3 fruit fly cellular contexts compared by ENCODE assay signal in the genomic region with DNA sequence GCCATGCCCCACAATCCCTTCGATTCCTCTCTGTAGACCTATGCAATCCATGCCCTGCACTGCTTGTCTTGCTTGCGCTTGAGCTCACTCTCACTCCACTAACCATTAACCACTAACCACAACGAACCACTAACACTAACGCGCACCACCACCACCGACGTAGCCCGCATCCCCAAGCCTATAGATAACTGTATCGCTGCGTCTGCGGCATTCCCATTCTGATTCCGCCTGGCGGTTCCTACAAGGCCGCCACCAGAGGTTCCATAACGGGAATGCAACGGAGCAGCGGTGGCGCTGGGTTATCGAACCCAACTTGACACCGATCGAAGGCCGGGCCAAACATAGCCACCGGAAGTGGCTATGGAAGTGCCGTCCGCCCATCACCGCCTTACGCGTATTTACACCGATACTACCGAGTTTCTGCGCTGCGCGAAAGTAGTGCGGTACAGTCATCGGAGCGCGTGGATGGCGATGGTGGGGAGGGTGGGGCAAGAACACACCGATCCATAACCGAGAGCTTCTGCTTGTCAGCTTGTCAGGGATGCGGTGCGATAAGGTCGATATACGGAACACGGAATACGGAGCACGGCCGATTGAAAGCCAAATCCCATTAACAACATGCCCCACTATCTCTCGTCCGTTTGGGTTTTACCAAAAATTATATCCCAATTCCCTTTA.
TF ChIP-seq lines count a peak whose summit lies in the region.

No protein-coding gene starts in this region.

- TF ChIP-seq CTCF in whole organism, embryonic (GFP tag; optimal IDR thresholded peaks at IDR 0.05; lab: Kevin White, UChicago) = no peak

TF ChIP-seq in whole organism, adult, 20 proteins besides CTCF, POLR2A, EP300 and RAD21:
- TF ChIP-seq cnc (optimal IDR thresholded peaks at IDR 0.05; lab: Kevin White, UChicago) (no peak), Mnt (GFP tag; optimal IDR thresholded peaks at IDR 0.05; lab: Kevin White, UChicago) (peak; percentile 18), CG5204 (GFP tag; optimal IDR thresholded peaks at IDR 0.05; lab: Kevin White, UChicago) (no peak)

TF ChIP-seq in whole organism, embryonic, 481 proteins besides CTCF, POLR2A, EP300 and RAD21 (continues in another document):
- no peak for TF ChIP-seq Abd-B (GFP tag; optimal IDR thresholded peaks at IDR 0.05; lab: Kevin White, UChicago)
- TF ChIP-seq org-1 (GFP tag; optimal IDR thresholded peaks at IDR 0.05; lab: Kevin White, UChicago) = no peak
- TF ChIP-seq HmgD (GFP tag; optimal IDR thresholded peaks at IDR 0.05; lab: Kevin White, UChicago) = no peak
- no peak for TF ChIP-seq CG7786 (GFP tag; optimal IDR thresholded peaks at IDR 0.05; lab: Kevin White, UChicago)
- TF ChIP-seq Bdp1 (GFP tag; optimal IDR thresholded peaks at IDR 0.05; lab: Kevin White, UChicago) = no peak
- TF ChIP-seq ac (GFP tag; optimal IDR thresholded peaks at IDR 0.05; lab: Kevin White, UChicago) = no peak
- no peak for TF ChIP-seq CG15601 (tag; optimal IDR thresholded peaks at IDR 0.05; lab: Kevin White, UChicago)
- TF ChIP-seq sug (tag; optimal IDR thresholded peaks at IDR 0.05; lab: Kevin White, UChicago) = no peak
- no peak for TF ChIP-seq pan (optimal IDR thresholded peaks at IDR 0.05; lab: Kevin White, UChicago)
- TF ChIP-seq pan (GFP tag; optimal IDR thresholded peaks at IDR 0.05 in 1 of 2, IDR thresholded peaks at IDR 0.05 in 1 of 2) = no peak
- TF ChIP-seq Ets65A (GFP tag; lab: Kevin White, UChicago) = peak; percentile 59
- no peak for TF ChIP-seq CG12104 (GFP tag; optimal IDR thresholded peaks at IDR 0.05; lab: Kevin White, UChicago)
- TF ChIP-seq Sry-δ (GFP tag; optimal IDR thresholded peaks at IDR 0.05; lab: Kevin White, UChicago) = no peak
- no peak for TF ChIP-seq maf-S (GFP tag; optimal IDR thresholded peaks at IDR 0.05; lab: Kevin White, UChicago)
- TF ChIP-seq Lim3 (GFP tag; IDR thresholded peaks at IDR 0.05; lab: Robert Waterston, UW) = no peak
- TF ChIP-seq gcm2 (GFP tag; optimal IDR thresholded peaks at IDR 0.05; lab: Kevin White, UChicago) = no peak
- TF ChIP-seq sima (GFP tag; optimal IDR thresholded peaks at IDR 0.05; lab: Kevin White, UChicago) = no peak
- TF ChIP-seq ems (GFP tag; optimal IDR thresholded peaks at IDR 0.05; lab: Kevin White, UChicago) = no peak
- TF ChIP-seq CG8281 (tag; optimal IDR thresholded peaks at IDR 0.05; lab: Kevin White, UChicago) = no peak
- peak; percentile 12 for TF ChIP-seq cg (GFP tag; optimal IDR thresholded peaks at IDR 0.05; lab: Kevin White, UChicago)
- no peak for TF ChIP-seq CG6175 (GFP tag; IDR thresholded peaks at IDR 0.05; lab: Robert Waterston, UW)
- TF ChIP-seq crc (GFP tag; optimal IDR thresholded peaks at IDR 0.05; lab: Kevin White, UChicago) = no peak
- peak; percentile 91 for TF ChIP-seq lab (GFP tag; optimal IDR thresholded peaks at IDR 0.05; lab: Kevin White, UChicago)
- no peak for TF ChIP-seq CG8478 (optimal IDR thresholded peaks at IDR 0.05; lab: Kevin White, UChicago)
- TF ChIP-seq CG1832 (GFP tag; optimal IDR thresholded peaks at IDR 0.05; lab: Kevin White, UChicago) = peak; percentile 6
- no peak for TF ChIP-seq CG2116 (GFP tag; optimal IDR thresholded peaks at IDR 0.05; lab: Kevin White, UChicago)
- no peak for TF ChIP-seq Ada2b (GFP tag; IDR thresholded peaks at IDR 0.05; lab: Robert Waterston, UW)
- TF ChIP-seq sob (GFP tag; IDR thresholded peaks at IDR 0.05; lab: Robert Waterston, UW) = no peak
- TF ChIP-seq trem (tag; optimal IDR thresholded peaks at IDR 0.05; lab: Kevin White, UChicago) = no peak
- no peak for TF ChIP-seq gem (tag; optimal IDR thresholded peaks at IDR 0.05; lab: Kevin White, UChicago)
- TF ChIP-seq ind (GFP tag; optimal IDR thresholded peaks at IDR 0.05; lab: Kevin White, UChicago) = no peak
- TF ChIP-seq CG18011 (GFP tag; optimal IDR thresholded peaks at IDR 0.05; lab: Kevin White, UChicago) = peak; percentile 94
- no peak for TF ChIP-seq CG9932 (GFP tag; IDR thresholded peaks at IDR 0.05; lab: Robert Waterston, UW)
- TF ChIP-seq Dip2 (GFP tag; IDR thresholded peaks at IDR 0.05; lab: Robert Waterston, UW) = no peak
- no peak for TF ChIP-seq C15 (GFP tag; IDR thresholded peaks at IDR 0.05; lab: Robert Waterston, UW)
- no peak for TF ChIP-seq CG2889 (GFP tag; IDR thresholded peaks at IDR 0.05; lab: Robert Waterston, UW)
- TF ChIP-seq zen2 (GFP tag; IDR thresholded peaks at IDR 0.05; lab: Robert Waterston, UW; ENCODE audit: partially characterized antibody) = no peak
- no peak for TF ChIP-seq CG31441 (GFP tag; IDR thresholded peaks at IDR 0.05; lab: Robert Waterston, UW)
- TF ChIP-seq Sry-β (GFP tag; optimal IDR thresholded peaks at IDR 0.05; lab: Kevin White, UChicago) = no peak
- TF ChIP-seq crol (GFP tag; IDR thresholded peaks at IDR 0.05; lab: Robert Waterston, UW) = peak; percentile 61
- no peak for TF ChIP-seq CG2120 (GFP tag; optimal IDR thresholded peaks at IDR 0.05; lab: Kevin White, UChicago)
- TF ChIP-seq z (GFP tag; IDR thresholded peaks at IDR 0.05; lab: Robert Waterston, UW) = no peak
- TF ChIP-seq gce (GFP tag; IDR thresholded peaks at IDR 0.05; lab: Robert Waterston, UW) = no peak

TF ChIP-seq in whole organism, pupa, 21 proteins besides CTCF, POLR2A, EP300 and RAD21:
- TF ChIP-seq CG9948 (tag; optimal IDR thresholded peaks at IDR 0.05; lab: Kevin White, UChicago) = no peak
- no peak for TF ChIP-seq D1 (tag; optimal IDR thresholded peaks at IDR 0.05; lab: Kevin White, UChicago)
- TF ChIP-seq EcR (GFP tag; optimal IDR thresholded peaks at IDR 0.05; lab: Kevin White, UChicago) = peak; percentile 61
- no peak for TF ChIP-seq CG32121 (GFP tag; IDR thresholded peaks at IDR 0.05; lab: Robert Waterston, UW)
- peak; percentile 50 for TF ChIP-seq CG13204 (GFP tag; optimal IDR thresholded peaks at IDR 0.05; lab: Kevin White, UChicago)
- TF ChIP-seq CG8159 (tag; optimal IDR thresholded peaks at IDR 0.05; lab: Kevin White, UChicago) = no peak
- TF ChIP-seq rn (GFP tag; IDR thresholded peaks at IDR 0.05; lab: Robert Waterston, UW) = no peak
- no peak for TF ChIP-seq gl (tag; optimal IDR thresholded peaks at IDR 0.05; lab: Kevin White, UChicago)
- no peak for TF ChIP-seq CG4496 (GFP tag; IDR thresholded peaks at IDR 0.05; lab: Robert Waterston, UW)
- no peak for TF ChIP-seq CG12605 (GFP tag; IDR thresholded peaks at IDR 0.05; lab: Robert Waterston, UW)
- no peak for TF ChIP-seq Pif1B (GFP tag; optimal IDR thresholded peaks at IDR 0.05; lab: Kevin White, UChicago)
- TF ChIP-seq CG17806 (tag; optimal IDR thresholded peaks at IDR 0.05; lab: Kevin White, UChicago) = no peak
